Fruit fly (Drosophila melanogaster) whole organism, embryonic: ENCODE results near the gene Snx21.

Source experiments
- Atf6 ChIP-seq: fragments of 200-800 bp; sonication (Bioruptor generic); IDR thresholded peaks from 2 replicates; pipeline ENCODE4 v1.3.6; 2022; ENCODE audit warnings: missing biosample characterization, missing genetic modification characterization
- BEAF-32 ChIP-seq: fragments of 200-800 bp; sonication (Bioruptor generic); optimal IDR thresholded peaks from 3 replicates; lab custom pipeline; 2017; ENCODE audit warnings: missing biosample characterization, missing genetic modification characterization, mild to moderate bottlenecking, moderate library complexity, missing genetic modification reagents
- Blimp-1 ChIP-seq: fragments of 200-800 bp; sonication (Bioruptor generic); optimal IDR thresholded peaks from 3 replicates; lab custom pipeline; 2018; ENCODE audit warnings: missing biosample characterization, missing genetic modification characterization, mild to moderate bottlenecking, moderate library complexity, missing genetic modification reagents
- CG10209 ChIP-seq: fragments of 200-800 bp; sonication (Bioruptor generic); optimal IDR thresholded peaks from 3 replicates; lab custom pipeline; 2017; ENCODE audit warnings: missing biosample characterization, mild to moderate bottlenecking, missing genetic modification characterization, missing genetic modification reagents
- CG10543 ChIP-seq: fragments of 200-800 bp; sonication (Bioruptor generic); optimal IDR thresholded peaks from 3 replicates; lab custom pipeline; 2017; ENCODE audit warnings: missing biosample characterization, mild to moderate bottlenecking, missing genetic modification characterization, moderate library complexity
- CG12236 ChIP-seq: fragments of 200-800 bp; sonication (Bioruptor generic); optimal IDR thresholded peaks from 2 replicates; lab custom pipeline; 2016; ENCODE audit warnings: missing biosample characterization, missing genetic modification characterization
- CG12659 ChIP-seq: fragments of 200-800 bp; sonication (Bioruptor generic); optimal IDR thresholded peaks from 3 replicates; lab custom pipeline; 2017; ENCODE audit warnings: mild to moderate bottlenecking, missing biosample characterization, missing genetic modification reagents, missing genetic modification characterization
- CG12769 ChIP-seq: fragments of 200-800 bp; sonication (Bioruptor generic); optimal IDR thresholded peaks from 2 replicates; lab custom pipeline; 2019; ENCODE audit warnings: missing biosample characterization, mild to moderate bottlenecking, missing genetic modification characterization, moderate library complexity
- CG13424 ChIP-seq: fragments of 200-800 bp; sonication (Bioruptor generic); optimal IDR thresholded peaks from 2 replicates; lab custom pipeline; 2019; ENCODE audit warnings: missing biosample characterization, mild to moderate bottlenecking, missing genetic modification characterization, moderate library complexity
- CG14014 ChIP-seq: fragments of 200-800 bp; sonication (Bioruptor generic); IDR thresholded peaks from 2 replicates; pipeline ENCODE4 v1.3.6; 2022; ENCODE audit warnings: missing biosample characterization, missing genetic modification characterization
- CG15696 ChIP-seq: fragments of 200-800 bp; sonication (Bioruptor generic); optimal IDR thresholded peaks from 2 replicates; lab custom pipeline; 2019; ENCODE audit warnings: missing biosample characterization, mild to moderate bottlenecking, missing genetic modification characterization, moderate library complexity
- CG17328 ChIP-seq: fragments of 200-800 bp; sonication (Bioruptor generic); IDR thresholded peaks from 2 replicates; pipeline ENCODE4 v1.3.6; 2022; ENCODE audit warnings: missing biosample characterization, missing genetic modification characterization
- CG17359 ChIP-seq: fragments of 200-800 bp; sonication (Bioruptor generic); optimal IDR thresholded peaks from 3 replicates; lab custom pipeline; 2018; ENCODE audit warnings: missing biosample characterization, mild to moderate bottlenecking, missing genetic modification characterization, moderate library complexity
- CG17361 ChIP-seq: fragments of 200-800 bp; sonication (Bioruptor generic); IDR thresholded peaks from 3 replicates; pipeline ENCODE4 v1.3.6; 2022; ENCODE audit warnings: missing biosample characterization, missing genetic modification characterization
- CG2875 ChIP-seq: fragments of 200-800 bp; sonication (Bioruptor generic); optimal IDR thresholded peaks from 2 replicates; lab custom pipeline; 2017; ENCODE audit warnings: missing biosample characterization, mild to moderate bottlenecking, missing genetic modification characterization, missing genetic modification reagents
- CG30431 ChIP-seq: fragments of 200-800 bp; sonication (Bioruptor generic); optimal IDR thresholded peaks from 2 replicates; lab custom pipeline; 2017; ENCODE audit warnings: missing biosample characterization, missing genetic modification characterization
- CG3163 ChIP-seq: fragments of 200-800 bp; sonication (Bioruptor generic); optimal IDR thresholded peaks from 3 replicates; lab custom pipeline; 2016; ENCODE audit warnings: missing biosample characterization, missing genetic modification characterization
- CG3995 ChIP-seq: fragments of 200-800 bp; sonication (Bioruptor generic); optimal IDR thresholded peaks from 3 replicates; lab custom pipeline; 2016; ENCODE audit warnings: missing biosample characterization, missing genetic modification characterization
- CG4707 ChIP-seq: fragments of 200-800 bp; sonication (Bioruptor generic); optimal IDR thresholded peaks from 2 replicates; lab custom pipeline; 2018; ENCODE audit warnings: missing biosample characterization, mild to moderate bottlenecking, missing genetic modification characterization, moderate library complexity
- CG5245 ChIP-seq: fragments of 200-800 bp; sonication (Bioruptor generic); optimal IDR thresholded peaks from 3 replicates; lab custom pipeline; 2016; ENCODE audit warnings: missing biosample characterization, missing genetic modification characterization
- CG6254 ChIP-seq: fragments of 200-800 bp; sonication (Bioruptor generic); optimal IDR thresholded peaks from 3 replicates; lab custom pipeline; 2017; ENCODE audit warnings: mild to moderate bottlenecking, missing biosample characterization, missing genetic modification reagents, missing genetic modification characterization
- CG8944 ChIP-seq: fragments of 200-800 bp; sonication (Bioruptor generic); optimal IDR thresholded peaks from 3 replicates; lab custom pipeline; 2016; ENCODE audit warnings: missing biosample characterization, missing genetic modification characterization
- Doc2 ChIP-seq: fragments of 200-800 bp; sonication (Bioruptor generic); IDR thresholded peaks from 2 replicates; pipeline ENCODE4 v1.3.6; 2022; ENCODE audit warnings: missing biosample characterization, missing genetic modification characterization
- E2f1 ChIP-seq: fragments of 200-800 bp; sonication (Bioruptor generic); IDR thresholded peaks from 2 replicates; pipeline ENCODE4 v1.3.6; 2022; ENCODE audit warnings: missing biosample characterization, missing genetic modification characterization
- ERR ChIP-seq: fragments of 200-800 bp; sonication (Bioruptor generic); optimal IDR thresholded peaks from 2 replicates; lab custom pipeline; 2016; ENCODE audit warnings: missing biosample characterization, missing genetic modification characterization
- HmgZ ChIP-seq: fragments of 200-800 bp; sonication (Bioruptor generic); optimal IDR thresholded peaks from 2 replicates; lab custom pipeline; 2018; ENCODE audit warnings: missing biosample characterization, mild to moderate bottlenecking, missing genetic modification characterization
- MESR4 ChIP-seq: fragments of 200-800 bp; sonication (Bioruptor generic); optimal IDR thresholded peaks from 2 replicates; lab custom pipeline; 2018; ENCODE audit warnings: missing biosample characterization, mild to moderate bottlenecking, missing genetic modification characterization, moderate library complexity
- Myb ChIP-seq: fragments of 200-800 bp; sonication (Bioruptor generic); optimal IDR thresholded peaks from 2 replicates; lab custom pipeline; 2016; ENCODE audit warnings: missing biosample characterization, missing genetic modification characterization
- PHDP ChIP-seq: fragments of 200-800 bp; sonication (Bioruptor generic); optimal IDR thresholded peaks from 3 replicates; lab custom pipeline; 2018; ENCODE audit warnings: missing biosample characterization, mild to moderate bottlenecking, missing genetic modification characterization, moderate library complexity
- Side ChIP-seq: fragments of 200-800 bp; sonication (Bioruptor generic); optimal IDR thresholded peaks from 2 replicates; lab custom pipeline; 2016; ENCODE audit warnings: missing biosample characterization, missing genetic modification characterization
- Sin3A ChIP-seq: fragments of >200 bp; optimal IDR thresholded peaks from 2 replicates; lab custom pipeline; 2018
- TFAM ChIP-seq: fragments of 200-800 bp; sonication (Bioruptor generic); optimal IDR thresholded peaks from 2 replicates; lab custom pipeline; 2017; ENCODE audit warnings: missing biosample characterization, missing genetic modification characterization, inconsistent platforms
- Taf1 ChIP-seq: fragments of 200-800 bp; sonication (Bioruptor generic); IDR thresholded peaks from 2 replicates; pipeline ENCODE4 v1.3.6; 2022; ENCODE audit warnings: missing biosample characterization, missing genetic modification characterization
- ase ChIP-seq: fragments of 200-800 bp; sonication (Bioruptor generic); IDR thresholded peaks from 3 replicates; pipeline ENCODE4 v1.3.6; 2022; ENCODE audit warnings: missing biosample characterization, missing genetic modification characterization
- cg ChIP-seq: fragments of 200-800 bp; sonication (Bioruptor generic); optimal IDR thresholded peaks from 3 replicates; lab custom pipeline; 2019; ENCODE audit warnings: missing biosample characterization, mild to moderate bottlenecking, missing genetic modification characterization, moderate library complexity
- corto ChIP-seq: fragments of 200-800 bp; sonication (Bioruptor generic); optimal IDR thresholded peaks from 2 replicates; lab custom pipeline; 2016; ENCODE audit warnings: missing biosample characterization, mild to moderate bottlenecking, missing genetic modification characterization, moderate library complexity
- eve ChIP-seq, 2 experiments: fragments of >200 bp; optimal IDR thresholded peaks; 2 replicates each; lab custom pipeline; 2017; ENCODE audit warnings: missing biosample characterization in 2 of 2, missing genetic modification characterization in 2 of 2
- exex ChIP-seq: fragments of 200-800 bp; sonication (Bioruptor generic); optimal IDR thresholded peaks from 4 replicates; lab custom pipeline; 2018; ENCODE audit warnings: missing biosample characterization, mild to moderate bottlenecking, missing genetic modification characterization, moderate library complexity
- gfzf ChIP-seq: fragments of 200-800 bp; sonication (Bioruptor generic); optimal IDR thresholded peaks from 2 replicates; lab custom pipeline; 2016; ENCODE audit warnings: missing biosample characterization, mild to moderate bottlenecking, missing genetic modification characterization, moderate library complexity
- grau ChIP-seq: fragments of 200-800 bp; optimal IDR thresholded peaks from 3 replicates; lab custom pipeline; 2019; ENCODE audit warnings: missing biosample characterization, mild to moderate bottlenecking, missing genetic modification characterization, moderate library complexity
- hkb ChIP-seq, 2 experiments: fragments of 200-800 bp in 1 of 2; fragments of >200 bp in 1 of 2; sonication (Bioruptor generic) in 1 of 2; IDR thresholded peaks in 1 of 2; optimal IDR thresholded peaks in 1 of 2; 2 replicates each; pipeline versions ENCODE4 v1.3.6 to Lab custom; 2017 to 2022; ENCODE audit warnings: missing biosample characterization in 1 of 2, missing genetic modification characterization in 1 of 2
- insv ChIP-seq, 2 experiments: fragments of 200-800 bp; sonication (Bioruptor generic); optimal IDR thresholded peaks; 3 replicates each; lab custom pipeline; 2016 to 2018; ENCODE audit warnings: missing biosample characterization in 2 of 2, missing genetic modification characterization in 2 of 2
- ken ChIP-seq: fragments of 200-800 bp; sonication (Bioruptor generic); IDR thresholded peaks from 3 replicates; pipeline ENCODE4 v1.3.6; 2022; ENCODE audit warnings: missing biosample characterization, missing genetic modification characterization
- klu ChIP-seq: fragments of 200-800 bp; sonication (Bioruptor generic); IDR thresholded peaks from 2 replicates; pipeline ENCODE4 v1.3.6; 2022; ENCODE audit warnings: missing biosample characterization, missing genetic modification characterization
- sc ChIP-seq, 3 experiments: fragments of >200 bp in 2 of 3; fragments of 200-800 bp in 1 of 3; sonication (Bioruptor generic) in 1 of 3; optimal IDR thresholded peaks; 2 replicates in 2 of 3; 3 replicates in 1 of 3; lab custom pipeline; 2017; ENCODE audit warnings: mild to moderate bottlenecking in 1 of 3, missing biosample characterization in 1 of 3, missing genetic modification characterization in 1 of 3, missing genetic modification reagents in 1 of 3
- sisA ChIP-seq: fragments of 200-800 bp; sonication (Bioruptor generic); IDR thresholded peaks from 2 replicates; pipeline ENCODE4 v1.3.6; 2022; ENCODE audit warnings: missing biosample characterization, missing genetic modification characterization
- ssp ChIP-seq: fragments of 200-800 bp; sonication (Bioruptor generic); IDR thresholded peaks from 2 replicates; pipeline ENCODE4 v1.3.6; 2022; ENCODE audit warnings: missing biosample characterization, missing genetic modification characterization
- vvl ChIP-seq: fragments of 200-800 bp; sonication (Bioruptor generic); IDR thresholded peaks from 2 replicates; pipeline ENCODE4 v1.3.6; 2022; ENCODE audit warnings: missing biosample characterization, missing genetic modification characterization

Snx21 gene

DNA sequence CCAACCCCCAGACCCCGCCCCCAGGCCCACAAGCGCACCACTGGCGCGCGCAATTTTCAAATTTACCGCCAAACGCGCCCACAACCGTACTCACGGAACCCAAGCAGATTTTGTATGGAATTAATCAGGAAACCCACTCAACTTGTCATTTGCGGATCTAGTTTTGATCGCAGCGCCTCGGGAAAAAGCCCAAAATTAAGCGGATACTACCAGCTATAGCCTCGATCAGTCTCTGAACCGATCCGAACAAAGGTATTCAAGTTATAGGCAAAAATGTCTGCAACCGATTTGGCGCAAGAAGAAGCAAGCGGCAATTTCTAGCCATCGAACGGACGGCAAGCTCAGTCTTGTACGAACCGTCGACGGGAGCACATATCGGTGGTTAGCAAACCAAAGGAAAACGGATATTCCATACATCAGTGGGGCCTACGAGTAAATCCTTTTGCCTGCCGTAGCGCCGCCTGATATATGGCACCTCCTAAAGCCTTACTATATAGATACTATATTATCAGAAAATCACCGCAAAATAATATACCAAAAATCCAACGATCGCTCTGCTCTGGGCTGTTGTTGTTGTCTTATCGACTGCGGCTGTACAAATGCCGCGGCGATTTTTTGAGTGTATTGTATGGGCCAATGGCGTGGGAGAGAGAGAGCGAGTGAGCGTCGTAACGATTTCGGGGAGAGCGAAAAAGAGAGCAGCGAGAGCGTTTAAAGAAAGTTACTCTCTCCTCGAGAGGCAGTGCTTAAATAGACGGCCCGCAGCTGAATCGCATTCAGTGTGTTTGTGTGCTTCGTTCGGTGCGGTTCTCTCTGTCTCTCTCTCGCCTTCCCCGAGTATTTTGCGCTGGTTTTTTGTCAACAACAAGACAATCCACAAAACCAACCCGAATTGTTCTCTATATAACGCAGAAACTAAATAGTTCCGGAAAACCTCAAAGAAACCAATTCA is 12.7 kb downstream of the Snx21 start, which contains the start of gene Pgk (continued):
- no peak for TF ChIP-seq vvl (GFP tag; lab: Robert Waterston, UW)
- no peak for TF ChIP-seq ssp (GFP tag; lab: Robert Waterston, UW)
- peak; percentile 42 for TF ChIP-seq grau (tag; lab: Kevin White, UChicago)
- no peak for TF ChIP-seq CG5245 (GFP tag; lab: Kevin White, UChicago)
- TF ChIP-seq CG4707 (GFP tag; lab: Kevin White, UChicago), result no peak
- peak in 1 of 2 experiments; percentile 40 for TF ChIP-seq insv (GFP tag; optimal IDR thresholded peaks at IDR 0.05; lab: Kevin White, UChicago)
- peak; percentile 37 for TF ChIP-seq Myb (GFP tag; lab: Kevin White, UChicago)
- peak; percentile 39 for TF ChIP-seq MESR4 (GFP tag; lab: Kevin White, UChicago)
- TF ChIP-seq Atf6 (GFP tag; lab: Robert Waterston, UW), result no peak
- TF ChIP-seq Doc2 (GFP tag; lab: Robert Waterston, UW), result no peak
- no peak for TF ChIP-seq CG17361 (GFP tag; lab: Robert Waterston, UW)
- TF ChIP-seq CG10209 (GFP tag; lab: Kevin White, UChicago), result no peak
- no peak for TF ChIP-seq CG3995 (GFP tag; lab: Kevin White, UChicago)
- peak; percentile 81 for TF ChIP-seq CG10543 (GFP tag; lab: Kevin White, UChicago)
- peak; percentile 36 for TF ChIP-seq CG2875 (GFP tag; lab: Kevin White, UChicago)
- no peak for TF ChIP-seq Taf1 (GFP tag; lab: Robert Waterston, UW)
- TF ChIP-seq exex (tag; lab: Kevin White, UChicago), result peak; percentile 65
- TF ChIP-seq Blimp-1, result peak; percentile 48
- TF ChIP-seq cg, result peak; percentile 41
- no peak for TF ChIP-seq TFAM
- no peak for TF ChIP-seq E2f1 (GFP tag; lab: Robert Waterston, UW)
- no peak for TF ChIP-seq CG15696
- TF ChIP-seq CG8944, result peak; percentile 17
- no peak for TF ChIP-seq Side (GFP tag; lab: Kevin White, UChicago)
- peak; percentile 20 for TF ChIP-seq CG12659 (GFP tag; lab: Kevin White, UChicago)
- TF ChIP-seq CG3163 (GFP tag; lab: Kevin White, UChicago), result peak; percentile 24
- no peak for TF ChIP-seq CG17328 (GFP tag; lab: Robert Waterston, UW)
- TF ChIP-seq eve (GFP tag; optimal IDR thresholded peaks at IDR 0.05; lab: Kevin White, UChicago), result no peak
- TF ChIP-seq CG12236 (GFP tag; lab: Kevin White, UChicago), result no peak
- no peak for TF ChIP-seq ken (GFP tag; lab: Robert Waterston, UW)
- peak; percentile 83 for TF ChIP-seq CG12769
- no peak for TF ChIP-seq corto (GFP tag; lab: Kevin White, UChicago)
- peak; percentile 33 for TF ChIP-seq CG17359 (tag; lab: Kevin White, UChicago)
- TF ChIP-seq CG13424 (tag; lab: Kevin White, UChicago), result peak; percentile 52
- TF ChIP-seq HmgZ, result peak; percentile 58
- no peak for TF ChIP-seq sisA (GFP tag; lab: Robert Waterston, UW)
- no peak for TF ChIP-seq klu (GFP tag; lab: Robert Waterston, UW)
- TF ChIP-seq PHDP, result peak; percentile 54
- peak; percentile 47 for TF ChIP-seq CG6254 (GFP tag; lab: Kevin White, UChicago)
- no peak for TF ChIP-seq CG14014 (GFP tag; lab: Robert Waterston, UW)
- no peak for TF ChIP-seq Sin3A (lab: Kevin White, UChicago)
- TF ChIP-seq ERR (GFP tag; lab: Kevin White, UChicago), result peak; percentile 67
- no peak for TF ChIP-seq CG30431
- no peak for TF ChIP-seq BEAF-32 (GFP tag; lab: Kevin White, UChicago)
- peak; percentile 54 for TF ChIP-seq hkb (optimal IDR thresholded peaks at IDR 0.05; lab: Kevin White, UChicago)
- TF ChIP-seq hkb (GFP tag; IDR thresholded peaks at IDR 0.05; lab: Robert Waterston, UW), result no peak
- no peak for TF ChIP-seq gfzf (GFP tag; lab: Kevin White, UChicago)
- TF ChIP-seq ase (GFP tag; lab: Robert Waterston, UW), result no peak
- TF ChIP-seq sc (optimal IDR thresholded peaks at IDR 0.05; lab: Kevin White, UChicago), result no peak
- TF ChIP-seq sc (GFP tag; optimal IDR thresholded peaks at IDR 0.05; lab: Kevin White, UChicago), result peak; percentile 33
